Worm (Caenorhabditis elegans) whole organism, midembryonic: ENCODE measurements around the gene T19H5.4.

Experiments used
- T22C8.4 ChIP-seq: fragments of 200-800 bp; sonication (Bioruptor generic); IDR thresholded peaks from 2 replicates; pipeline ENCODE4 v1.3.6; 2022; ENCODE audit warnings: missing genetic modification characterization, missing compliant biosample characterization
- cog-1 ChIP-seq: sonication (generic microtip); optimal IDR thresholded peaks from 2 replicates; lab custom pipeline; 2016; ENCODE audit warnings: missing genetic modification characterization, missing compliant biosample characterization
- flt-1 ChIP-seq: fragments of 200-800 bp; sonication (Bioruptor generic); IDR thresholded peaks from 2 replicates; pipeline ENCODE4 v1.3.6; 2022; ENCODE audit warnings: missing genetic modification characterization, missing compliant biosample characterization
- klf-2 ChIP-seq: fragments of 200-800 bp; sonication (Bioruptor generic); conservative IDR thresholded peaks from 2 replicates; pipeline ENCODE4 v1.3.6; 2022; ENCODE audit warnings: missing genetic modification reagents, missing genetic modification characterization, missing compliant biosample characterization
- med-1 ChIP-seq: sonication (generic microtip); optimal IDR thresholded peaks from 2 replicates; lab custom pipeline; 2017; ENCODE audit warnings: missing genetic modification characterization, mild to moderate bottlenecking, missing compliant biosample characterization, antibody characterized with exemption, missing genetic modification reagents; ENCODE audit not compliant: insufficient read depth
- ref-1 ChIP-seq: fragments of 200-800 bp; sonication (Bioruptor generic); conservative IDR thresholded peaks from 2 replicates; pipeline ENCODE4 v1.3.6; 2022; ENCODE audit warnings: missing genetic modification reagents, missing genetic modification characterization, missing compliant biosample characterization
- tab-1 ChIP-seq: fragments of 200-800 bp; sonication (Bioruptor generic); IDR thresholded peaks from 2 replicates; pipeline ENCODE4 v1.3.6; 2022; ENCODE audit warnings: missing genetic modification characterization, missing compliant biosample characterization
- ztf-23 ChIP-seq: fragments of 200-800 bp; sonication (Bioruptor generic); IDR thresholded peaks from 2 replicates; pipeline ENCODE4 v1.3.6; 2022; ENCODE audit warnings: missing genetic modification reagents, missing genetic modification characterization, missing compliant biosample characterization
- ztf-29 ChIP-seq: fragments of 200-800 bp; sonication (Bioruptor generic); IDR thresholded peaks from 2 replicates; pipeline ENCODE4 v1.3.6; 2022; ENCODE audit warnings: missing genetic modification reagents, missing genetic modification characterization, missing compliant biosample characterization

- no peak for TF ChIP-seq flt-1 (GFP tag; lab: Robert Waterston, UW)
- no peak for TF ChIP-seq med-1 (GFP tag; lab: Kevin White, UChicago)
- no peak for TF ChIP-seq cog-1 (tag; lab: Kevin White, UChicago)
- no peak for TF ChIP-seq T22C8.4 (GFP tag; lab: Robert Waterston, UW)
- no peak for TF ChIP-seq tab-1 (GFP tag; lab: Robert Waterston, UW)
- no peak for TF ChIP-seq klf-2 (GFP tag; lab: Robert Waterston, UW)
- no peak for TF ChIP-seq ztf-23 (GFP tag; lab: Robert Waterston, UW)
- no peak for TF ChIP-seq ref-1 (GFP tag; lab: Robert Waterston, UW)
- TF ChIP-seq ztf-29 (GFP tag; lab: Robert Waterston, UW) = no peak
Measured at ce11 chrII:9493242-9494058, 6.3 kb upstream of the T19H5.4 start.
